Worm (Caenorhabditis elegans) whole organism, young adult: ENCODE measurements around the gene Y34F4.3.

ENCODE experiments used
- attf-3 ChIP-seq: fragments of 200-800 bp; sonication (Bioruptor generic); conservative IDR thresholded peaks from 2 replicates; pipeline ENCODE4 v1.3.6; 2022; ENCODE audit warnings: missing genetic modification reagents, missing genetic modification characterization, missing compliant biosample characterization
- pha-4 ChIP-seq: fragments of 150-350 bp; sonication (generic microtip); optimal IDR thresholded peaks from 2 replicates; lab custom pipeline; 2014; ENCODE audit warnings: missing biosample characterization, missing genetic modification reagents, missing genetic modification characterization
- ztf-6 ChIP-seq: fragments of 200-800 bp; sonication (Bioruptor generic); IDR thresholded peaks from 2 replicates; pipeline ENCODE4 v1.3.6; 2022; ENCODE audit warnings: missing genetic modification reagents, missing genetic modification characterization, missing compliant biosample characterization

- TF ChIP-seq pha-4 (tag; lab: Kevin White, UChicago): no peak
- no peak for TF ChIP-seq ztf-6 (GFP tag; lab: Robert Waterston, UW)
- no peak for TF ChIP-seq attf-3 (GFP tag; lab: Robert Waterston, UW)
Observed at ce11 chrIII:966259-966658, 49.7 kb downstream of the Y34F4.3 start.
